Worm (Caenorhabditis elegans): ENCODE measurements around the gene T22F3.2.

Gene T22F3.2

DNA sequence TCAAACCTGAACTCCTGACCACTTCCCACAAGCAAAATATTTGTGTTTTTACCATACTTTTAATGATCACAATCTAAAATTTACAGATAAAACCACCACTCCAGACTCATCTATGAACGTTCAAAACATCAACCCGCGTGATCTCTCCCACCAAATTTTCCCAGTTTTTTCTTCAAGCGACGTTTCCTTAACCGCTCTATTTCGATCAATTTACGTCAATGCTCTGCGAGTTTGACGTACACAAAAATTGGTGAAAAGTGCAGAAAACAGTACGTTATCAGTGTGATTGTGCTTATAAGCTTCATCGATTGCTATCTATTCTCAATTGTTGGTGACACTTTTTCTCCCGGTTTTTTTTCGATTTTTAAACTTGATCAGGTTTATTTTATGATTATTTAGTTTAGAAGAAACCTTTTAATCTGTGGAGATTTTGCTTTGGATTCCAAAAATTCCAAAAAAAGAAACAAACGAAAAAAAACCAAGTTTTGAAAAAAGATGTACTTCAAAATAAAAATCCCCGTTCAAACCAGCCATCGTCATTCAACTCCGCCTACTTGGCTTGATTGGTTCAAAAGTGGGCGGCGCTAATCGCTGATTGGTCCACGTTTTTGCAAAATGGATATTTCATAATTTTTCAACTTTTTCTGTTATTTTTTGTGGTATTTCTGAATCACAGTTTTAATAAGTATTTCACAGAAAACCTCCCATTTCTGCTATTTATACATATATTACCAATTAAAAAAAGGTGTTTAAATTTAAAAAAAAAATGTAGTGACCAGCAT lies 46.0 kb downstream of the T22F3.2 start (continued):
- no peak for TF ChIP-seq ztf-28 (GFP tag; IDR thresholded peaks at IDR 0.05)
- TF ChIP-seq hlh-12 (tag; optimal IDR thresholded peaks at IDR 0.05): no peak
- no peak for TF ChIP-seq ztf-18 (tag; optimal IDR thresholded peaks at IDR 0.05)

DNA sequence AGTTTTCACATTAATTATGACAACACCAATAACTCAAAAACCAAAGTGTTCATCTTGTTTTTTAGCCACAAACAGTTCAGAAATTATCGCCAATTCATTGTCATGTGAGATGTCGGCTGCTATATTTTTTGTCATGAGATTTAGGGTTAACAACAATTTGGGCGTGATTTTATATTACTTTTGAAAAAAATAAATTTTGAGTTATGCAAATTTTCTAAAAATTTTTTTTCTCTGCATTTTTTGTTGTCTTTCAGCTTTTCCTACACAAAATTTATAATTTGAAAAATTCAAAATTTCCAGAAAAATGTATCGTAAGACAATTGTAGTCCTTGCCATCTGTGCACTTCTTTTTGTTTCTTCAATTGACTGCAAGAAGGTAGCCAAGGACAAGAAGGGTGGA lies 46.6 kb downstream of the T22F3.2 start, which contains the start of gene F59B1.2:
Gene F59B1.2, plus strand, starts transcription at position 301 of the 400 bp plus-strand sequence.
- TF ChIP-seq snpc-4 (GFP tag; optimal IDR thresholded peaks at IDR 0.05) (no peak), snpc-4 (tag; optimal IDR thresholded peaks at IDR 0.05) (peak in 1 of 4 experiments; percentile 6), ceh-91 (GFP tag; IDR thresholded peaks at IDR 0.05) (no peak), Y56A3A.18 (GFP tag; IDR thresholded peaks at IDR 0.05) (no peak)

DNA sequence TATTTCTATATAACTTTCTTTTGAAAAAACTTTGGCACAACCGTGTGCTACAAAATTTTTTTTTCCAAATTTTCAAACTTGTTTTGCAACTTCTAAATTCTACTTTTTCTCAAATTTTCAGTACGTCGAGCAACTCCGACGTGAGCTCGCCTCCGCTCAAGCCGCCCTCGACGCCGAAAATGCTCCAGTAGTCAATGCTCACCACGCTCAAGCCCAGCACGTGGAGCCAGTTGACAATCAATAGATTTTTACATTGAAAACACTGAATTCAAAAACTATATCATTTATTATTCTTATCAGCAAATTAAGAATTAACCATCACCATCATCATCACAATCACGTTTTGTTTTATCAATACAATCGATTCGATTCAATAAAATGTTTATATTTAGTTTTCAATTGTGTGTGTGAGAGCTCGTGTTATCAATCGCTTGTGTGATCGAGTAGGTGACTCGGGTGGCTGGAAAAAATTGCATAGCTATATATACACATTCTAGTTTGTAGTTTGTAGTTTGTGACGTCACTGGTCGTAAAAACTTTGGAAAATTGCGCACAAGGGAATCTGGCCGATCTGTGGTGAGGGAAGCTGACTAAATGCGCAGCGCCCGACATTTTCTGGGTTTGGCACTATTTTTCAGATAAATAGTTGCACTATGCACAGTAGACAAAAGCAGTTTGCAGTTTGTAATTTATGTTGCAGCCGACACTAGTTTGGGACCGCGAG lies 48.0 kb downstream of the T22F3.2 start:
- TF ChIP-seq unc-62 (GFP tag; optimal IDR thresholded peaks at IDR 0.05) (no peak), ztf-25 (GFP tag; IDR thresholded peaks at IDR 0.05) (no peak), D2030.7 (GFP tag; IDR thresholded peaks at IDR 0.05) (no peak), ztf-6 (GFP tag; IDR thresholded peaks at IDR 0.05) (no peak), xnd-1 (tag; optimal IDR thresholded peaks at IDR 0.05) (no peak), ets-4 (GFP tag; optimal IDR thresholded peaks at IDR 0.05) (no peak), B0019.2 (GFP tag; conservative IDR thresholded peaks at IDR 0.05) (no peak), madf-6 (GFP tag; IDR thresholded peaks at IDR 0.05) (no peak; the same call in 1 of the 2 replicates), lin-54 (GFP tag; optimal IDR thresholded peaks at IDR 0.05) (no peak), ztf-28 (GFP tag; IDR thresholded peaks at IDR 0.05) (no peak), snpc-4 (GFP tag; optimal IDR thresholded peaks at IDR 0.05) (no peak), snpc-4 (tag; optimal IDR thresholded peaks at IDR 0.05) (peak in 3 of 4 experiments; percentile 55 to 75 (median 64)), K12H6.12 (tag; optimal IDR thresholded peaks at IDR 0.05) (no peak), rcor-1 (GFP tag; IDR thresholded peaks at IDR 0.05) (no peak), ztf-18 (tag; optimal IDR thresholded peaks at IDR 0.05) (no peak), him-1 (tag; optimal IDR thresholded peaks at IDR 0.05) (no peak), ceh-27 (GFP tag; optimal IDR thresholded peaks at IDR 0.05) (no peak), ztf-22 (GFP tag; optimal IDR thresholded peaks at IDR 0.05) (no peak), K11D2.4 (GFP tag; IDR thresholded peaks at IDR 0.05) (no peak), nfyb-1 (GFP tag; IDR thresholded peaks at IDR 0.05) (peak; percentile 84), akir-1 (GFP tag; optimal IDR thresholded peaks at IDR 0.05) (no peak), nhr-27 (tag; optimal IDR thresholded peaks at IDR 0.05) (no peak), Y53G8AR.9 (GFP tag; conservative IDR thresholded peaks at IDR 0.05) (peak; percentile 88; the same call in 1 of the 2 replicates), hmg-1.2 (GFP tag; IDR thresholded peaks at IDR 0.05) (no peak), cebp-2 (GFP tag; IDR thresholded peaks at IDR 0.05) (0 out of 2 replicates have a peak, but pooled peaks have one; percentile 56), egl-44 (GFP tag; IDR thresholded peaks at IDR 0.05) (peak; percentile 57; the same call in 1 of the 2 replicates), mcd-1 (GFP tag; IDR thresholded peaks at IDR 0.05) (peak; percentile 22; the same call in 1 of the 2 replicates), dpl-1 (GFP tag; optimal IDR thresholded peaks at IDR 0.05) (no peak), sea-2 (GFP tag; IDR thresholded peaks at IDR 0.05) (no peak), lin-35 (GFP tag; optimal IDR thresholded peaks at IDR 0.05) (no peak), F22D6.2 (tag; optimal IDR thresholded peaks at IDR 0.05) (no peak), somi-1 (GFP tag; optimal IDR thresholded peaks at IDR 0.05) (no peak), athp-1 (tag; optimal IDR thresholded peaks at IDR 0.05) (peak; percentile 3), F55B11.4 (tag; optimal IDR thresholded peaks at IDR 0.05; ENCODE audit: borderline replicate concordance, insufficient read depth) (no peak), sdz-38 (tag; optimal IDR thresholded peaks at IDR 0.05) (no peak), pbrm-1 (GFP tag; IDR thresholded peaks at IDR 0.05) (no peak), F37B4.10 (GFP tag; IDR thresholded peaks at IDR 0.05) (no peak), bed-1 (GFP tag; IDR thresholded peaks at IDR 0.05) (no peak), nhr-80 (tag; optimal IDR thresholded peaks at IDR 0.05) (peak; percentile 75), hmg-20 (GFP tag; IDR thresholded peaks at IDR 0.05) (no peak)

Measured in whole organism, young adult.